Worm (Caenorhabditis elegans) whole organism, L3 larva: Measurements from ENCODE around the gene npp-1.

Experiments used
- R02D3.7 ChIP-seq: fragments of 150-350 bp; optimal IDR thresholded peaks from 2 replicates; lab custom pipeline; 2014; ENCODE audit warnings: missing biosample characterization, missing genetic modification characterization
- ama-1 ChIP-seq: fragments of 150-350 bp; optimal IDR thresholded peaks from 2 replicates; lab custom pipeline; 2018
- ceh-82 ChIP-seq: fragments of 150-350 bp; optimal IDR thresholded peaks from 2 replicates; lab custom pipeline; 2014; ENCODE audit warnings: missing biosample characterization, missing genetic modification characterization
- elt-3 ChIP-seq, 3 experiments: fragments of 150-350 bp in 1 of 3; sonication (generic microtip) in 2 of 3; optimal IDR thresholded peaks; 2 replicates in 2 of 3; 4 replicates in 1 of 3; lab custom pipeline; 2014 to 2017; ENCODE audit warnings: missing biosample characterization in 3 of 3, missing genetic modification characterization in 3 of 3
- nhr-237 ChIP-seq: fragments of 150-350 bp; optimal IDR thresholded peaks from 2 replicates; lab custom pipeline; 2014; ENCODE audit warnings: missing biosample characterization, missing genetic modification characterization
- tbx-2 ChIP-seq: sonication (generic microtip); optimal IDR thresholded peaks from 2 replicates; lab custom pipeline; 2016; ENCODE audit warnings: mild to moderate bottlenecking, missing genetic modification characterization, missing compliant biosample characterization
- ztf-11 ChIP-seq: fragments of 150-350 bp; optimal IDR thresholded peaks from 2 replicates; lab custom pipeline; 2014; ENCODE audit warnings: missing biosample characterization, missing genetic modification characterization

- no peak for TF ChIP-seq elt-3 (tag; optimal IDR thresholded peaks at IDR 0.05; lab: Kevin White, UChicago)
- TF ChIP-seq nhr-237 (tag; lab: Kevin White, UChicago): no peak
- no peak for TF ChIP-seq ama-1 (lab: Kevin White, UChicago)
- no peak for TF ChIP-seq R02D3.7 (tag; lab: Kevin White, UChicago)
- TF ChIP-seq ztf-11 (tag; lab: Kevin White, UChicago): no peak
- no peak for TF ChIP-seq ceh-82 (tag; lab: Kevin White, UChicago)
- no peak for TF ChIP-seq tbx-2
Observed at ce11 chrIV:9854952-9855351, 3.3 kb upstream of the npp-1 start.
